Fruit fly (Drosophila melanogaster) whole organism, embryonic: Measurements from ENCODE around the gene CG13949.

Experiments used
- Atf3 ChIP-seq: fragments of 200-800 bp; sonication (Bioruptor generic); optimal IDR thresholded peaks from 3 replicates; lab custom pipeline; 2016; ENCODE audit warnings: missing biosample characterization, missing genetic modification characterization
- CG11695 ChIP-seq: fragments of 200-800 bp; sonication (Bioruptor generic); IDR thresholded peaks from 3 replicates; pipeline ENCODE4 v1.3.6; 2022; ENCODE audit warnings: missing biosample characterization, missing genetic modification characterization
- CG12769 ChIP-seq: fragments of 200-800 bp; sonication (Bioruptor generic); optimal IDR thresholded peaks from 2 replicates; lab custom pipeline; 2019; ENCODE audit warnings: missing biosample characterization, mild to moderate bottlenecking, missing genetic modification characterization, moderate library complexity
- CG15073 ChIP-seq: fragments of 200-800 bp; sonication (Bioruptor generic); optimal IDR thresholded peaks from 2 replicates; lab custom pipeline; 2016; ENCODE audit warnings: missing biosample characterization, missing genetic modification characterization
- CG15696 ChIP-seq: fragments of 200-800 bp; sonication (Bioruptor generic); optimal IDR thresholded peaks from 2 replicates; lab custom pipeline; 2019; ENCODE audit warnings: missing biosample characterization, mild to moderate bottlenecking, missing genetic modification characterization, moderate library complexity
- CG16779 ChIP-seq: fragments of 200-800 bp; sonication (Bioruptor generic); IDR thresholded peaks from 2 replicates; pipeline ENCODE4 v1.3.6; 2022; ENCODE audit warnings: missing biosample characterization, missing genetic modification characterization
- CG17385 ChIP-seq: fragments of 200-800 bp; sonication (Bioruptor generic); optimal IDR thresholded peaks from 3 replicates; lab custom pipeline; 2018; ENCODE audit warnings: missing biosample characterization, mild to moderate bottlenecking, missing genetic modification characterization
- CG17612 ChIP-seq: fragments of 200-800 bp; sonication (Bioruptor generic); IDR thresholded peaks from 2 replicates; pipeline ENCODE4 v1.3.6; 2022; ENCODE audit warnings: missing biosample characterization, missing genetic modification characterization
- CG17802 ChIP-seq: fragments of 200-800 bp; sonication (Bioruptor generic); optimal IDR thresholded peaks from 2 replicates; lab custom pipeline; 2018; ENCODE audit warnings: missing biosample characterization, mild to moderate bottlenecking, missing genetic modification characterization, moderate library complexity
- CG1832 ChIP-seq: fragments of 200-800 bp; sonication (Bioruptor generic); optimal IDR thresholded peaks from 2 replicates; lab custom pipeline; 2017; ENCODE audit warnings: missing biosample characterization, mild to moderate bottlenecking, missing genetic modification characterization, inconsistent platforms
- CG31441 ChIP-seq: fragments of 200-800 bp; sonication (Bioruptor generic); IDR thresholded peaks from 2 replicates; pipeline ENCODE4 v1.3.6; 2022; ENCODE audit warnings: missing biosample characterization, missing genetic modification characterization
- CG3163 ChIP-seq: fragments of 200-800 bp; sonication (Bioruptor generic); optimal IDR thresholded peaks from 3 replicates; lab custom pipeline; 2016; ENCODE audit warnings: missing biosample characterization, missing genetic modification characterization
- CG34224 ChIP-seq: fragments of 200-800 bp; sonication (Bioruptor generic); IDR thresholded peaks from 3 replicates; pipeline ENCODE4 v1.3.6; 2022; ENCODE audit warnings: missing biosample characterization, missing genetic modification characterization; ENCODE audit not compliant: partially characterized antibody
- CG3838 ChIP-seq: fragments of 200-800 bp; sonication (Bioruptor generic); optimal IDR thresholded peaks from 3 replicates; lab custom pipeline; 2016; ENCODE audit warnings: missing biosample characterization, missing genetic modification characterization
- CG3995 ChIP-seq: fragments of 200-800 bp; sonication (Bioruptor generic); optimal IDR thresholded peaks from 3 replicates; lab custom pipeline; 2016; ENCODE audit warnings: missing biosample characterization, missing genetic modification characterization
- CG4404 ChIP-seq: fragments of 200-800 bp; sonication (Bioruptor generic); IDR thresholded peaks from 2 replicates; pipeline ENCODE4 v1.3.6; 2022; ENCODE audit warnings: missing biosample characterization, missing genetic modification characterization
- CG4424 ChIP-seq: fragments of 200-800 bp; sonication (Bioruptor generic); optimal IDR thresholded peaks from 3 replicates; lab custom pipeline; 2016; ENCODE audit warnings: missing biosample characterization, missing genetic modification characterization
- CG4617 ChIP-seq: fragments of 200-800 bp; sonication (Bioruptor generic); optimal IDR thresholded peaks from 3 replicates; lab custom pipeline; 2016; ENCODE audit warnings: missing biosample characterization, missing genetic modification characterization, borderline replicate concordance
- CG5180 ChIP-seq: fragments of 200-800 bp; sonication (Bioruptor generic); optimal IDR thresholded peaks from 3 replicates; lab custom pipeline; 2017; ENCODE audit warnings: missing biosample characterization, missing genetic modification characterization, mild to moderate bottlenecking, moderate library complexity, missing genetic modification reagents
- CG6175 ChIP-seq: fragments of 200-800 bp; sonication (Bioruptor generic); IDR thresholded peaks from 3 replicates; pipeline ENCODE4 v1.3.6; 2022; ENCODE audit warnings: missing biosample characterization, missing genetic modification characterization
- CG6765 ChIP-seq: fragments of 200-800 bp; sonication (Bioruptor generic); optimal IDR thresholded peaks from 3 replicates; lab custom pipeline; 2017; ENCODE audit warnings: missing biosample characterization, mild to moderate bottlenecking, missing genetic modification characterization
- CG7786 ChIP-seq: fragments of 200-800 bp; sonication (Bioruptor generic); optimal IDR thresholded peaks from 2 replicates; lab custom pipeline; 2016; ENCODE audit warnings: missing biosample characterization, missing genetic modification characterization
- CG7987 ChIP-seq: fragments of 200-800 bp; sonication (Bioruptor generic); optimal IDR thresholded peaks from 2 replicates; lab custom pipeline; 2018; ENCODE audit warnings: missing biosample characterization, mild to moderate bottlenecking, missing genetic modification characterization, moderate library complexity
- CG8089 ChIP-seq: fragments of 200-800 bp; sonication (Bioruptor generic); optimal IDR thresholded peaks from 3 replicates; lab custom pipeline; 2016; ENCODE audit warnings: missing biosample characterization, missing genetic modification characterization
- CG8765 ChIP-seq: fragments of 200-800 bp; sonication (Bioruptor generic); IDR thresholded peaks from 2 replicates; pipeline ENCODE4 v1.3.6; 2022; ENCODE audit warnings: missing biosample characterization, missing genetic modification characterization
- CG8944 ChIP-seq: fragments of 200-800 bp; sonication (Bioruptor generic); optimal IDR thresholded peaks from 3 replicates; lab custom pipeline; 2016; ENCODE audit warnings: missing biosample characterization, missing genetic modification characterization
- CG9876 ChIP-seq: fragments of 200-800 bp; sonication (Bioruptor generic); optimal IDR thresholded peaks from 2 replicates; lab custom pipeline; 2016; ENCODE audit warnings: missing biosample characterization, missing genetic modification characterization
- D19A ChIP-seq: fragments of 200-800 bp; optimal IDR thresholded peaks from 3 replicates; lab custom pipeline; 2019; ENCODE audit warnings: missing biosample characterization, mild to moderate bottlenecking, missing genetic modification characterization, moderate library complexity
- ERR ChIP-seq: fragments of 200-800 bp; sonication (Bioruptor generic); optimal IDR thresholded peaks from 2 replicates; lab custom pipeline; 2016; ENCODE audit warnings: missing biosample characterization, missing genetic modification characterization
- HHEX ChIP-seq: fragments of 200-800 bp; sonication (Bioruptor generic); optimal IDR thresholded peaks from 3 replicates; lab custom pipeline; 2017; ENCODE audit warnings: missing biosample characterization, mild to moderate bottlenecking, missing genetic modification characterization, missing genetic modification reagents
- HmgZ ChIP-seq: fragments of 200-800 bp; sonication (Bioruptor generic); optimal IDR thresholded peaks from 2 replicates; lab custom pipeline; 2018; ENCODE audit warnings: missing biosample characterization, mild to moderate bottlenecking, missing genetic modification characterization
- Hmx ChIP-seq: fragments of 200-800 bp; sonication (Bioruptor generic); optimal IDR thresholded peaks from 2 replicates; lab custom pipeline; 2016; ENCODE audit warnings: missing biosample characterization, missing genetic modification characterization
- Kr ChIP-seq: fragments of 200-800 bp; sonication (Bioruptor generic); optimal IDR thresholded peaks from 2 replicates; lab custom pipeline; 2017; ENCODE audit warnings: missing biosample characterization, mild to moderate bottlenecking, missing genetic modification characterization
- NFAT ChIP-seq: fragments of 200-800 bp; sonication (Bioruptor generic); IDR thresholded peaks from 2 replicates; pipeline ENCODE4 v1.3.6; 2022; ENCODE audit warnings: missing biosample characterization, missing genetic modification characterization
- Opbp ChIP-seq: fragments of 200-800 bp; sonication (Bioruptor generic); IDR thresholded peaks from 3 replicates; pipeline ENCODE4 v1.3.6; 2022; ENCODE audit warnings: missing biosample characterization, missing genetic modification characterization; ENCODE audit not compliant: partially characterized antibody
- Side ChIP-seq: fragments of 200-800 bp; sonication (Bioruptor generic); optimal IDR thresholded peaks from 2 replicates; lab custom pipeline; 2016; ENCODE audit warnings: missing biosample characterization, missing genetic modification characterization
- Vsx1 ChIP-seq: fragments of 200-800 bp; sonication (Bioruptor generic); optimal IDR thresholded peaks from 2 replicates; lab custom pipeline; 2017; ENCODE audit warnings: missing biosample characterization, mild to moderate bottlenecking, missing genetic modification characterization, missing genetic modification reagents
- Xrp1 ChIP-seq: fragments of 200-800 bp; sonication (Bioruptor generic); IDR thresholded peaks from 2 replicates; pipeline ENCODE4 v1.3.6; 2022; ENCODE audit warnings: missing biosample characterization, missing genetic modification characterization
- da ChIP-seq: fragments of 200-800 bp; sonication (Bioruptor generic); optimal IDR thresholded peaks from 2 replicates; lab custom pipeline; 2016; ENCODE audit warnings: missing biosample characterization, missing genetic modification characterization
- emc ChIP-seq: fragments of 200-800 bp; sonication (Bioruptor generic); optimal IDR thresholded peaks from 2 replicates; lab custom pipeline; 2016; ENCODE audit warnings: missing biosample characterization, missing genetic modification characterization
- en ChIP-seq: fragments of 200-800 bp; sonication (Bioruptor generic); optimal IDR thresholded peaks from 2 replicates; lab custom pipeline; 2016; ENCODE audit warnings: missing biosample characterization, missing genetic modification characterization
- gro ChIP-seq: fragments of 200-800 bp; sonication (Bioruptor generic); optimal IDR thresholded peaks from 2 replicates; lab custom pipeline; 2016; ENCODE audit warnings: missing biosample characterization, missing genetic modification characterization
- luna ChIP-seq: fragments of 200-800 bp; sonication (Bioruptor generic); optimal IDR thresholded peaks from 2 replicates; lab custom pipeline; 2016; ENCODE audit warnings: missing biosample characterization, missing genetic modification characterization
- mam ChIP-seq: fragments of 200-800 bp; sonication (Bioruptor generic); optimal IDR thresholded peaks from 3 replicates; lab custom pipeline; 2016; ENCODE audit warnings: missing biosample characterization, missing genetic modification characterization
- odd ChIP-seq: fragments of 200-800 bp; sonication (Bioruptor generic); optimal IDR thresholded peaks from 2 replicates; lab custom pipeline; 2017; ENCODE audit warnings: missing biosample characterization, mild to moderate bottlenecking, missing genetic modification characterization
- repo ChIP-seq: fragments of 200-800 bp; sonication (Bioruptor generic); optimal IDR thresholded peaks from 2 replicates; lab custom pipeline; 2016; ENCODE audit warnings: missing biosample characterization, missing genetic modification characterization
- sd ChIP-seq: fragments of 200-800 bp; sonication (Bioruptor generic); optimal IDR thresholded peaks from 3 replicates; lab custom pipeline; 2018; ENCODE audit warnings: missing biosample characterization, mild to moderate bottlenecking, missing genetic modification characterization, moderate library complexity
- sens ChIP-seq: fragments of 200-800 bp; sonication (Bioruptor generic); peaks from one replicate; lab custom pipeline; 2016; ENCODE audit warnings: missing biosample characterization, missing genetic modification characterization
- shn ChIP-seq: fragments of 200-800 bp; sonication (Bioruptor generic); optimal IDR thresholded peaks from 3 replicates; lab custom pipeline; 2016; ENCODE audit warnings: missing biosample characterization, missing genetic modification characterization
- sima ChIP-seq: fragments of 200-800 bp; sonication (Bioruptor generic); optimal IDR thresholded peaks from 2 replicates; lab custom pipeline; 2016; ENCODE audit warnings: missing biosample characterization, missing genetic modification characterization
- ttk ChIP-seq: fragments of 200-800 bp; sonication (Bioruptor generic); IDR thresholded peaks from 2 replicates; pipeline ENCODE4 v2.1.2; 2022; ENCODE audit warnings: missing biosample characterization, missing genetic modification characterization
- zfh2 ChIP-seq: fragments of 200-800 bp; sonication (Bioruptor generic); optimal IDR thresholded peaks from 2 replicates; lab custom pipeline; 2016; ENCODE audit warnings: missing biosample characterization, missing genetic modification characterization

Gene CG13949

dm6 chr2L:841708-842107, 13.4 kb upstream of the CG13949 start (continued):
- peak; percentile 40 for TF ChIP-seq sd (tag; lab: Kevin White, UChicago)
- TF ChIP-seq CG16779 (GFP tag; lab: Robert Waterston, UW) = 0 out of 2 replicates have a peak, but pooled peaks have one; percentile 24
- no peak for TF ChIP-seq CG15073 (GFP tag; lab: Kevin White, UChicago)
- TF ChIP-seq Kr (GFP tag; lab: Kevin White, UChicago) = no peak
- peak; percentile 44 for TF ChIP-seq Atf3 (GFP tag; lab: Kevin White, UChicago)
- TF ChIP-seq ERR (GFP tag; lab: Kevin White, UChicago) = no peak
- TF ChIP-seq CG17612 = peak; percentile 55; the same call in 1 of the 2 replicates
- TF ChIP-seq emc (GFP tag; lab: Kevin White, UChicago) = no peak
- peak; percentile 87 for TF ChIP-seq NFAT
- TF ChIP-seq D19A = no peak
- peak; percentile 90 for TF ChIP-seq CG12769 (tag; lab: Kevin White, UChicago)
- TF ChIP-seq CG8944 (GFP tag; lab: Kevin White, UChicago) = peak; percentile 65
- TF ChIP-seq shn (GFP tag; lab: Kevin White, UChicago) = peak; percentile 33
- no peak for TF ChIP-seq luna (GFP tag; lab: Kevin White, UChicago)
- peak; percentile 70 for TF ChIP-seq ttk (GFP tag; lab: Robert Waterston, UW)
- TF ChIP-seq sima = no peak
- TF ChIP-seq CG7786 (GFP tag; lab: Kevin White, UChicago) = peak; percentile 81
- no peak for TF ChIP-seq CG34224 (GFP tag; lab: Robert Waterston, UW)
- TF ChIP-seq da (GFP tag; lab: Kevin White, UChicago) = no peak
- TF ChIP-seq Opbp (GFP tag; lab: Robert Waterston, UW) = no peak
- TF ChIP-seq odd = peak; percentile 6
- TF ChIP-seq Xrp1 (GFP tag; lab: Robert Waterston, UW) = peak; percentile 83
- TF ChIP-seq CG3995 (GFP tag; lab: Kevin White, UChicago) = peak; percentile 23
- peak; percentile 51 for TF ChIP-seq CG3838
- peak; percentile 23 for TF ChIP-seq repo (GFP tag; lab: Kevin White, UChicago)
- TF ChIP-seq CG8765 (GFP tag; lab: Robert Waterston, UW) = peak; percentile 73
- peak; percentile 87 for TF ChIP-seq gro (GFP tag; lab: Kevin White, UChicago)
- peak; percentile 90 for TF ChIP-seq sens (GFP tag; lab: Kevin White, UChicago)
- peak; percentile 69 for TF ChIP-seq CG4424 (GFP tag; lab: Kevin White, UChicago)
- no peak for TF ChIP-seq Hmx (GFP tag; lab: Kevin White, UChicago)
- no peak for TF ChIP-seq CG3163 (GFP tag; lab: Kevin White, UChicago)
- no peak for TF ChIP-seq CG4617 (GFP tag; lab: Kevin White, UChicago)
- TF ChIP-seq CG6765 (GFP tag; lab: Kevin White, UChicago) = peak; percentile 44
- peak; percentile 82 for TF ChIP-seq CG11695
- TF ChIP-seq CG9876 (GFP tag; lab: Kevin White, UChicago) = peak; percentile 29
- no peak for TF ChIP-seq CG1832 (GFP tag; lab: Kevin White, UChicago)
- peak; percentile 57 for TF ChIP-seq CG17385 (GFP tag; lab: Kevin White, UChicago)
- TF ChIP-seq CG6175 (GFP tag; lab: Robert Waterston, UW) = peak; percentile 84
- no peak for TF ChIP-seq CG15696 (tag; lab: Kevin White, UChicago)
- no peak for TF ChIP-seq Side (GFP tag; lab: Kevin White, UChicago)
- peak; percentile 57 for TF ChIP-seq CG8089 (GFP tag; lab: Kevin White, UChicago)
- no peak for TF ChIP-seq en
- peak; percentile 74 for TF ChIP-seq CG4404
- peak; percentile 47; the same call in 1 of the 2 replicates for TF ChIP-seq CG31441
- TF ChIP-seq zfh2 (GFP tag; lab: Kevin White, UChicago) = peak; percentile 71
- TF ChIP-seq CG5180 (GFP tag; lab: Kevin White, UChicago) = no peak
- TF ChIP-seq CG17802 (tag; lab: Kevin White, UChicago) = no peak
- TF ChIP-seq HmgZ (tag; lab: Kevin White, UChicago) = peak; percentile 52
- peak; percentile 24 for TF ChIP-seq Vsx1
- TF ChIP-seq mam (GFP tag; lab: Kevin White, UChicago) = peak; percentile 81
- TF ChIP-seq CG7987 (GFP tag; lab: Kevin White, UChicago) = no peak
- peak; percentile 72 for TF ChIP-seq HHEX (GFP tag; lab: Kevin White, UChicago)
